Fruit fly (Drosophila melanogaster) whole organism, embryonic: ENCODE measurements around the gene Sox100B.

Experiments used
- Aef1 ChIP-seq: fragments of 200-800 bp; sonication (Bioruptor generic); IDR thresholded peaks from 3 replicates; pipeline ENCODE4 v1.3.6; 2022; ENCODE audit warnings: missing biosample characterization, missing genetic modification characterization
- Atf3 ChIP-seq: fragments of 200-800 bp; sonication (Bioruptor generic); optimal IDR thresholded peaks from 3 replicates; lab custom pipeline; 2016; ENCODE audit warnings: missing biosample characterization, missing genetic modification characterization
- B-H1 ChIP-seq: fragments of 200-800 bp; sonication (Bioruptor generic); IDR thresholded peaks from 3 replicates; pipeline ENCODE4 v1.3.6; 2022; ENCODE audit warnings: missing biosample characterization, missing genetic modification characterization
- B-H2 ChIP-seq: fragments of 200-800 bp; sonication (Bioruptor generic); optimal IDR thresholded peaks from 2 replicates; lab custom pipeline; 2018; ENCODE audit warnings: missing biosample characterization, mild to moderate bottlenecking, missing genetic modification characterization
- C15 ChIP-seq: fragments of 200-800 bp; sonication (Bioruptor generic); IDR thresholded peaks from 3 replicates; pipeline ENCODE4 v1.3.6; 2022; ENCODE audit warnings: missing biosample characterization, missing genetic modification characterization
- CG10565 ChIP-seq: fragments of 200-800 bp; sonication (Bioruptor generic); optimal IDR thresholded peaks from 3 replicates; lab custom pipeline; 2016; ENCODE audit warnings: missing biosample characterization, mild to moderate bottlenecking, missing genetic modification characterization
- CG11695 ChIP-seq: fragments of 200-800 bp; sonication (Bioruptor generic); IDR thresholded peaks from 3 replicates; pipeline ENCODE4 v1.3.6; 2022; ENCODE audit warnings: missing biosample characterization, missing genetic modification characterization
- CG15601 ChIP-seq: fragments of 200-800 bp; sonication (Bioruptor generic); optimal IDR thresholded peaks from 3 replicates; lab custom pipeline; 2019; ENCODE audit warnings: missing biosample characterization, mild to moderate bottlenecking, missing genetic modification characterization, moderate library complexity
- CG1603 ChIP-seq: fragments of 200-800 bp; sonication (Bioruptor generic); optimal IDR thresholded peaks from 2 replicates; lab custom pipeline; 2019; ENCODE audit warnings: missing biosample characterization, mild to moderate bottlenecking, missing genetic modification characterization, moderate library complexity
- CG1647 ChIP-seq: fragments of 200-800 bp; sonication (Bioruptor generic); optimal IDR thresholded peaks from 3 replicates; lab custom pipeline; 2016; ENCODE audit warnings: missing biosample characterization, missing genetic modification characterization
- CG16815 ChIP-seq: fragments of 200-800 bp; sonication (Bioruptor generic); optimal IDR thresholded peaks from 3 replicates; lab custom pipeline; 2017; ENCODE audit warnings: missing biosample characterization, mild to moderate bottlenecking, missing genetic modification characterization
- CG17361 ChIP-seq: fragments of 200-800 bp; sonication (Bioruptor generic); IDR thresholded peaks from 3 replicates; pipeline ENCODE4 v1.3.6; 2022; ENCODE audit warnings: missing biosample characterization, missing genetic modification characterization
- CG17385 ChIP-seq: fragments of 200-800 bp; sonication (Bioruptor generic); optimal IDR thresholded peaks from 3 replicates; lab custom pipeline; 2018; ENCODE audit warnings: missing biosample characterization, mild to moderate bottlenecking, missing genetic modification characterization
- CG2199 ChIP-seq: fragments of 200-800 bp; sonication (Bioruptor generic); IDR thresholded peaks from 3 replicates; pipeline ENCODE4 v1.3.6; 2022; ENCODE audit warnings: missing biosample characterization, missing genetic modification characterization
- CG42726 ChIP-seq: fragments of 200-800 bp; sonication (Bioruptor generic); IDR thresholded peaks from 2 replicates; pipeline ENCODE4 v1.3.6; 2022; ENCODE audit warnings: missing biosample characterization, missing genetic modification characterization; ENCODE audit not compliant: partially characterized antibody
- CG4404 ChIP-seq: fragments of 200-800 bp; sonication (Bioruptor generic); IDR thresholded peaks from 2 replicates; pipeline ENCODE4 v1.3.6; 2022; ENCODE audit warnings: missing biosample characterization, missing genetic modification characterization
- CG5245 ChIP-seq: fragments of 200-800 bp; sonication (Bioruptor generic); optimal IDR thresholded peaks from 3 replicates; lab custom pipeline; 2016; ENCODE audit warnings: missing biosample characterization, missing genetic modification characterization
- CG6683 ChIP-seq: fragments of 200-800 bp; sonication (Bioruptor generic); optimal IDR thresholded peaks from 2 replicates; lab custom pipeline; 2017; ENCODE audit warnings: missing biosample characterization, mild to moderate bottlenecking, missing genetic modification characterization, missing genetic modification reagents
- CHES-1-like ChIP-seq: fragments of 200-800 bp; sonication (Bioruptor generic); optimal IDR thresholded peaks from 2 replicates; lab custom pipeline; 2016; ENCODE audit warnings: missing biosample characterization, missing genetic modification characterization
- CoRest ChIP-seq: fragments of 200-800 bp; sonication (Bioruptor generic); optimal IDR thresholded peaks from 3 replicates; lab custom pipeline; 2018; ENCODE audit warnings: missing biosample characterization, mild to moderate bottlenecking, missing genetic modification characterization, moderate library complexity
- Dfd ChIP-seq, 2 experiments: fragments of >200 bp; optimal IDR thresholded peaks; 2 replicates each; lab custom pipeline; 2017; ENCODE audit warnings: missing biosample characterization in 2 of 2, missing genetic modification characterization in 2 of 2
- Doc3 ChIP-seq: fragments of 200-800 bp; sonication (Bioruptor generic); IDR thresholded peaks from 3 replicates; pipeline ENCODE4 v1.3.6; 2022; ENCODE audit warnings: missing biosample characterization, missing genetic modification characterization; ENCODE audit not compliant: partially characterized antibody
- Drgx ChIP-seq: fragments of 200-800 bp; sonication (Bioruptor generic); IDR thresholded peaks from 2 replicates; pipeline ENCODE4 v1.3.6; 2022; ENCODE audit warnings: missing biosample characterization, missing genetic modification characterization
- Eip74EF ChIP-seq, 2 experiments: fragments of 200-800 bp in 1 of 2; fragments of >200 bp in 1 of 2; sonication (Bioruptor generic) in 1 of 2; optimal IDR thresholded peaks; 2 replicates each; lab custom pipeline; 2017 to 2019; ENCODE audit warnings: missing biosample characterization in 2 of 2, missing genetic modification characterization in 2 of 2, mild to moderate bottlenecking in 1 of 2, moderate library complexity in 1 of 2
- Elba2 ChIP-seq: fragments of 200-800 bp; sonication (Bioruptor generic); optimal IDR thresholded peaks from 3 replicates; lab custom pipeline; 2016; ENCODE audit warnings: missing biosample characterization, missing genetic modification characterization
- HHEX ChIP-seq: fragments of 200-800 bp; sonication (Bioruptor generic); optimal IDR thresholded peaks from 3 replicates; lab custom pipeline; 2017; ENCODE audit warnings: missing biosample characterization, mild to moderate bottlenecking, missing genetic modification characterization, missing genetic modification reagents
- HmgD ChIP-seq: fragments of 200-800 bp; sonication (Bioruptor generic); optimal IDR thresholded peaks from 3 replicates; lab custom pipeline; 2016; ENCODE audit warnings: missing biosample characterization, missing genetic modification characterization
- Mes4 ChIP-seq: fragments of 200-800 bp; sonication (Bioruptor generic); optimal IDR thresholded peaks from 2 replicates; lab custom pipeline; 2016; ENCODE audit warnings: missing biosample characterization, missing genetic modification characterization
- Neu2 ChIP-seq: fragments of 200-800 bp; sonication (Bioruptor generic); optimal IDR thresholded peaks from 3 replicates; lab custom pipeline; 2016; ENCODE audit warnings: missing biosample characterization, missing genetic modification characterization, borderline replicate concordance
- NfI ChIP-seq: fragments of 200-800 bp; sonication (Bioruptor generic); optimal IDR thresholded peaks from 3 replicates; lab custom pipeline; 2018; ENCODE audit warnings: missing biosample characterization, mild to moderate bottlenecking, missing genetic modification characterization, moderate library complexity
- Oaz ChIP-seq: fragments of 200-800 bp; sonication (Bioruptor generic); IDR thresholded peaks from 2 replicates; pipeline ENCODE4 v1.3.6; 2022; ENCODE audit warnings: missing biosample characterization, missing genetic modification characterization
- Rfx ChIP-seq: fragments of 200-800 bp; sonication (Bioruptor generic); IDR thresholded peaks from 2 replicates; pipeline ENCODE4 v1.3.6; 2022; ENCODE audit warnings: missing biosample characterization, missing genetic modification characterization
- Sox100B ChIP-seq: fragments of 200-800 bp; sonication (Bioruptor generic); optimal IDR thresholded peaks from 3 replicates; lab custom pipeline; 2018; ENCODE audit warnings: missing biosample characterization, mild to moderate bottlenecking, missing genetic modification characterization
- Sry-δ ChIP-seq: fragments of 200-800 bp; sonication (Bioruptor generic); optimal IDR thresholded peaks from 2 replicates; lab custom pipeline; 2016; ENCODE audit warnings: missing biosample characterization, missing genetic modification characterization
- Trl ChIP-seq, 3 experiments: fragments of >200 bp in 2 of 3; fragments of 200-800 bp in 1 of 3; sonication (Bioruptor generic) in 1 of 3; optimal IDR thresholded peaks; 2 replicates in 1 of 3; 3 replicates in 2 of 3; lab custom pipeline; 2016 to 2017; ENCODE audit warnings: missing biosample characterization in 1 of 3, missing genetic modification characterization in 1 of 3
- Xrp1 ChIP-seq: fragments of 200-800 bp; sonication (Bioruptor generic); IDR thresholded peaks from 2 replicates; pipeline ENCODE4 v1.3.6; 2022; ENCODE audit warnings: missing biosample characterization, missing genetic modification characterization
- gro ChIP-seq: fragments of 200-800 bp; sonication (Bioruptor generic); optimal IDR thresholded peaks from 2 replicates; lab custom pipeline; 2016; ENCODE audit warnings: missing biosample characterization, missing genetic modification characterization
- ken ChIP-seq: fragments of 200-800 bp; sonication (Bioruptor generic); IDR thresholded peaks from 3 replicates; pipeline ENCODE4 v1.3.6; 2022; ENCODE audit warnings: missing biosample characterization, missing genetic modification characterization
- nerfin-1 ChIP-seq: fragments of 200-800 bp; sonication (Bioruptor generic); optimal IDR thresholded peaks from 3 replicates; lab custom pipeline; 2019; ENCODE audit warnings: missing biosample characterization, mild to moderate bottlenecking, missing genetic modification characterization, moderate library complexity
- oc ChIP-seq: fragments of 200-800 bp; sonication (Bioruptor generic); optimal IDR thresholded peaks from 2 replicates; lab custom pipeline; 2018; ENCODE audit warnings: missing biosample characterization, mild to moderate bottlenecking, missing genetic modification characterization, moderate library complexity
- prd ChIP-seq, 3 experiments: fragments of >200 bp in 2 of 3; fragments of 200-800 bp in 1 of 3; sonication (Bioruptor generic) in 1 of 3; optimal IDR thresholded peaks in 2 of 3; IDR thresholded peaks in 1 of 3; 2 replicates in 2 of 3; 3 replicates in 1 of 3; pipeline versions ENCODE4 v1.3.6 to Lab custom; 2017 to 2022; ENCODE audit warnings: missing biosample characterization in 1 of 3, missing genetic modification characterization in 1 of 3
- rib ChIP-seq: fragments of 200-800 bp; sonication (Bioruptor generic); IDR thresholded peaks from 2 replicates; pipeline ENCODE4 v1.3.6; 2022; ENCODE audit warnings: missing biosample characterization, missing genetic modification characterization
- so ChIP-seq: fragments of 200-800 bp; sonication (Bioruptor generic); IDR thresholded peaks from 3 replicates; pipeline ENCODE4 v1.3.6; 2022; ENCODE audit warnings: missing biosample characterization, missing genetic modification characterization
- sqz ChIP-seq: fragments of 200-800 bp; sonication (Bioruptor generic); optimal IDR thresholded peaks from 3 replicates; lab custom pipeline; 2018; ENCODE audit warnings: missing biosample characterization, mild to moderate bottlenecking, missing genetic modification characterization
- tgo ChIP-seq: fragments of 200-800 bp; sonication (Bioruptor generic); IDR thresholded peaks from 3 replicates; pipeline ENCODE4 v1.3.6; 2022; ENCODE audit warnings: missing biosample characterization, missing genetic modification characterization
- trh ChIP-seq: fragments of 200-800 bp; sonication (Bioruptor generic); optimal IDR thresholded peaks from 2 replicates; lab custom pipeline; 2016; ENCODE audit warnings: missing biosample characterization, missing genetic modification characterization
- tup ChIP-seq: fragments of 200-800 bp; sonication (Bioruptor generic); optimal IDR thresholded peaks from 2 replicates; lab custom pipeline; 2016; ENCODE audit warnings: missing biosample characterization, mild to moderate bottlenecking, missing genetic modification characterization, moderate library complexity
- zen2 ChIP-seq: fragments of 200-800 bp; sonication (Bioruptor generic); IDR thresholded peaks from 3 replicates; pipeline ENCODE4 v1.3.6; 2022; ENCODE audit warnings: missing biosample characterization, missing genetic modification characterization; ENCODE audit not compliant: partially characterized antibody

Sox100B gene

dm6 chr3R:31059036-31059806 is 5.8 kb upstream of the Sox100B start (continued):
- TF ChIP-seq CG16815 (GFP tag; lab: Kevin White, UChicago) (peak; percentile 64), Dfd (GFP tag; optimal IDR thresholded peaks at IDR 0.05; lab: Kevin White, UChicago) (no peak), tup (no peak), CG17361 (peak; percentile 91), CG17385 (GFP tag; lab: Kevin White, UChicago) (peak; percentile 70), nerfin-1 (peak; percentile 78), so (GFP tag; lab: Robert Waterston, UW) (peak; percentile 74; the same call in 1 of the 3 replicates), tgo (GFP tag; lab: Robert Waterston, UW) (peak; percentile 80), trh (peak; percentile 70), oc (tag; lab: Kevin White, UChicago) (peak; percentile 82), HmgD (peak; percentile 19), Atf3 (no peak), ken (peak; percentile 73; the same call in 2 of the 3 replicates), Eip74EF (GFP tag; optimal IDR thresholded peaks at IDR 0.05; lab: Kevin White, UChicago) (peak in 1 of 2 experiments; percentile 87), Doc3 (GFP tag; lab: Robert Waterston, UW) (no peak), Drgx (GFP tag; lab: Robert Waterston, UW) (peak; percentile 79), B-H2 (peak; percentile 17), CG42726 (GFP tag; lab: Robert Waterston, UW) (no peak), Xrp1 (peak; percentile 88), CG4404 (peak; percentile 48; the same call in 1 of the 2 replicates), CG11695 (GFP tag; lab: Robert Waterston, UW) (peak; percentile 84), Elba2 (GFP tag; lab: Kevin White, UChicago) (no peak), C15 (peak; percentile 58; the same call in 1 of the 3 replicates), Mes4 (GFP tag; lab: Kevin White, UChicago) (no peak), HHEX (GFP tag; lab: Kevin White, UChicago) (peak; percentile 73), prd (optimal IDR thresholded peaks at IDR 0.05; lab: Kevin White, UChicago) (no peak), prd (GFP tag; IDR thresholded peaks at IDR 0.05; lab: Robert Waterston, UW) (peak; percentile 89), CG1603 (peak; percentile 64), CHES-1-like (GFP tag; lab: Kevin White, UChicago) (no peak), CG2199 (no peak), B-H1 (GFP tag; lab: Robert Waterston, UW) (peak; percentile 61), CG1647 (GFP tag; lab: Kevin White, UChicago) (peak; percentile 5), Trl (optimal IDR thresholded peaks at IDR 0.05; lab: Kevin White, UChicago) (peak; percentile 86 to 87), Trl (GFP tag; optimal IDR thresholded peaks at IDR 0.05; lab: Kevin White, UChicago) (no peak), CG15601 (peak; percentile 78), sqz (GFP tag; lab: Kevin White, UChicago) (peak; percentile 57), Rfx (GFP tag; lab: Robert Waterston, UW) (peak; percentile 76), rib (GFP tag; lab: Robert Waterston, UW) (peak; percentile 61; the same call in 1 of the 2 replicates), CG10565 (GFP tag; lab: Kevin White, UChicago) (no peak), Sry-δ (GFP tag; lab: Kevin White, UChicago) (no peak), CG6683 (GFP tag; lab: Kevin White, UChicago) (peak; percentile 47), Neu2 (no peak), Aef1 (GFP tag; lab: Robert Waterston, UW) (peak; percentile 79), CG5245 (GFP tag; lab: Kevin White, UChicago) (peak; percentile 77), Sox100B (GFP tag; lab: Kevin White, UChicago) (peak; percentile 95), Oaz (GFP tag; lab: Robert Waterston, UW) (no peak), CoRest (tag; lab: Kevin White, UChicago) (peak; percentile 87), gro (no peak), NfI (GFP tag; lab: Kevin White, UChicago) (peak; percentile 81), zen2 (no peak)
